Fruit fly (Drosophila melanogaster) whole organism, adult: Measurements from ENCODE around the gene Sur.

Experiments used
- CG1620 ChIP-seq: fragments of 200-800 bp; sonication (Bioruptor generic); optimal IDR thresholded peaks from 2 replicates; lab custom pipeline; 2016; ENCODE audit warnings: missing biosample characterization, missing genetic modification characterization
- CG5204 ChIP-seq: fragments of 200-800 bp; sonication (Bioruptor generic); optimal IDR thresholded peaks from 2 replicates; lab custom pipeline; 2016; ENCODE audit warnings: missing biosample characterization, missing genetic modification characterization
- CG7101 ChIP-seq: fragments of 200-800 bp; sonication (Bioruptor generic); optimal IDR thresholded peaks from 2 replicates; lab custom pipeline; 2018; ENCODE audit warnings: missing biosample characterization, mild to moderate bottlenecking, missing genetic modification characterization, moderate library complexity
- toe ChIP-seq: fragments of 200-800 bp; sonication (Bioruptor generic); optimal IDR thresholded peaks from 2 replicates; lab custom pipeline; 2016; ENCODE audit warnings: missing biosample characterization, missing genetic modification characterization

DNA sequence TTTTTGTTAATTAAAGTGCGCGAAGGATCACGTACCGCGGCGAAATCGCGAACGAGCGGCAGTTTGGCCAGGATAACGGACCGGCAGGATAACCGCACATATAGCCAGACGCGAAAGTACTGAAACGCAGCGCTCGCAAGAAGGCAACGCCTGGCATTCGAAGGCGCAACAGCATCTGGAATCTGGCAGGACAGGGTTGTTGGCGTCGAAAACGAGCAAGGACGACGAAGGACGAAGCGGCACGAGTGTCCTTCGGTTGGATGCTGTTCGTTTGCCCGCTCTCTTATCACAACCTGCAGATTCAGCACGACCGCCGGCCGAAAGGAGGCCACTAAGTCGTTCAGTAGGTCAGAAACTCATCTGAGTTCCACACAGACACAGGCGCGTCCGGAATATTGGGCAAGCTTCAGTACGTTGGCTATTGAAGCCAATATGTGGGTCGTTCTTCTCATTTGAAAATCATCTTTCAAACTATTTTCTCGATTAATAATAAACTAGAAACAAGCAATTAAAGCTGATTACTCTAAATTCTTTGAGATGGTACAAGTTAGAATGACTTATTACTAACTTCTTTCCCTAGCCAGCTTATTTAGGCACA is 18.6 kb downstream of the Sur start, which contains the start of gene CG44153:
- TF ChIP-seq toe (GFP tag; lab: Kevin White, UChicago): no peak
- no peak for TF ChIP-seq CG5204 (GFP tag; lab: Kevin White, UChicago)
- TF ChIP-seq CG1620 (GFP tag; lab: Kevin White, UChicago): no peak
- TF ChIP-seq CG7101: no peak
